Fruit fly (Drosophila melanogaster) whole organism, embryonic: ENCODE data around the gene Elp3.

Source experiments
- Atf-2 ChIP-seq: fragments of 200-800 bp; sonication (Bioruptor generic); optimal IDR thresholded peaks from 2 replicates; lab custom pipeline; 2016; ENCODE audit warnings: missing biosample characterization, missing genetic modification characterization
- Atf6 ChIP-seq: fragments of 200-800 bp; sonication (Bioruptor generic); IDR thresholded peaks from 2 replicates; pipeline ENCODE4 v1.3.6; 2022; ENCODE audit warnings: missing biosample characterization, missing genetic modification characterization
- Bteb2 ChIP-seq: fragments of 200-800 bp; sonication (Bioruptor generic); optimal IDR thresholded peaks from 2 replicates; lab custom pipeline; 2016; ENCODE audit warnings: missing biosample characterization, missing genetic modification characterization
- C15 ChIP-seq: fragments of 200-800 bp; sonication (Bioruptor generic); IDR thresholded peaks from 3 replicates; pipeline ENCODE4 v1.3.6; 2022; ENCODE audit warnings: missing biosample characterization, missing genetic modification characterization
- CG1024 ChIP-seq: fragments of 200-800 bp; sonication (Bioruptor generic); IDR thresholded peaks from 2 replicates; pipeline ENCODE4 v1.3.6; 2022; ENCODE audit warnings: missing biosample characterization, missing genetic modification characterization
- CG11093 ChIP-seq: fragments of 200-800 bp; sonication (Bioruptor generic); IDR thresholded peaks from 3 replicates; pipeline ENCODE4 v1.3.6; 2022; ENCODE audit warnings: missing biosample characterization, missing genetic modification characterization
- CG11398 ChIP-seq: fragments of 200-800 bp; sonication (Bioruptor generic); optimal IDR thresholded peaks from 2 replicates; lab custom pipeline; 2016; ENCODE audit warnings: missing biosample characterization, missing genetic modification characterization
- CG11695 ChIP-seq: fragments of 200-800 bp; sonication (Bioruptor generic); IDR thresholded peaks from 3 replicates; pipeline ENCODE4 v1.3.6; 2022; ENCODE audit warnings: missing biosample characterization, missing genetic modification characterization
- CG12236 ChIP-seq: fragments of 200-800 bp; sonication (Bioruptor generic); optimal IDR thresholded peaks from 2 replicates; lab custom pipeline; 2016; ENCODE audit warnings: missing biosample characterization, missing genetic modification characterization
- CG15601 ChIP-seq: fragments of 200-800 bp; sonication (Bioruptor generic); optimal IDR thresholded peaks from 3 replicates; lab custom pipeline; 2019; ENCODE audit warnings: missing biosample characterization, mild to moderate bottlenecking, missing genetic modification characterization, moderate library complexity
- CG15696 ChIP-seq: fragments of 200-800 bp; sonication (Bioruptor generic); optimal IDR thresholded peaks from 2 replicates; lab custom pipeline; 2019; ENCODE audit warnings: missing biosample characterization, mild to moderate bottlenecking, missing genetic modification characterization, moderate library complexity
- CG16863 ChIP-seq: fragments of 200-800 bp; sonication (Bioruptor generic); optimal IDR thresholded peaks from 3 replicates; lab custom pipeline; 2016; ENCODE audit warnings: missing biosample characterization, missing genetic modification characterization
- CG17361 ChIP-seq: fragments of 200-800 bp; sonication (Bioruptor generic); IDR thresholded peaks from 3 replicates; pipeline ENCODE4 v1.3.6; 2022; ENCODE audit warnings: missing biosample characterization, missing genetic modification characterization
- CG2116 ChIP-seq: fragments of 200-800 bp; sonication (Bioruptor generic); optimal IDR thresholded peaks from 3 replicates; lab custom pipeline; 2018; ENCODE audit warnings: missing biosample characterization, mild to moderate bottlenecking, missing genetic modification characterization
- CG31224 ChIP-seq: fragments of 200-800 bp; sonication (Bioruptor generic); IDR thresholded peaks from 2 replicates; pipeline ENCODE4 v1.3.6; 2022; ENCODE audit warnings: missing biosample characterization, missing genetic modification characterization
- CG31388 ChIP-seq: fragments of 200-800 bp; sonication (Bioruptor generic); optimal IDR thresholded peaks from 2 replicates; lab custom pipeline; 2016; ENCODE audit warnings: missing biosample characterization, missing genetic modification characterization
- CG32772 ChIP-seq: fragments of 200-800 bp; sonication (Bioruptor generic); IDR thresholded peaks from 2 replicates; pipeline ENCODE4 v1.3.6; 2022; ENCODE audit warnings: missing biosample characterization, missing genetic modification characterization
- CG6175 ChIP-seq: fragments of 200-800 bp; sonication (Bioruptor generic); IDR thresholded peaks from 3 replicates; pipeline ENCODE4 v1.3.6; 2022; ENCODE audit warnings: missing biosample characterization, missing genetic modification characterization
- CG7963 ChIP-seq: fragments of 200-800 bp; sonication (Bioruptor generic); IDR thresholded peaks from 3 replicates; pipeline ENCODE4 v1.3.6; 2022; ENCODE audit warnings: missing biosample characterization, missing genetic modification characterization; ENCODE audit not compliant: partially characterized antibody
- CG8359 ChIP-seq: fragments of 200-800 bp; sonication (Bioruptor generic); optimal IDR thresholded peaks from 2 replicates; lab custom pipeline; 2017; ENCODE audit warnings: missing biosample characterization, mild to moderate bottlenecking, missing genetic modification characterization, borderline replicate concordance
- CG8478 ChIP-seq: fragments of >200 bp; optimal IDR thresholded peaks from 2 replicates; lab custom pipeline; 2018
- CG9437 ChIP-seq: fragments of 200-800 bp; sonication (Bioruptor generic); optimal IDR thresholded peaks from 2 replicates; lab custom pipeline; 2018; ENCODE audit warnings: missing biosample characterization, mild to moderate bottlenecking, missing genetic modification characterization
- CG9932 ChIP-seq: fragments of 200-800 bp; sonication (Bioruptor generic); IDR thresholded peaks from 2 replicates; pipeline ENCODE4 v1.3.6; 2022; ENCODE audit warnings: missing biosample characterization, missing genetic modification characterization
- CTCF ChIP-seq: fragments of 200-800 bp; sonication (Bioruptor generic); optimal IDR thresholded peaks from 2 replicates; lab custom pipeline; 2017; ENCODE audit warnings: missing biosample characterization, mild to moderate bottlenecking, missing genetic modification characterization, moderate library complexity
- D19B ChIP-seq: fragments of 200-800 bp; sonication (Bioruptor generic); optimal IDR thresholded peaks from 2 replicates; lab custom pipeline; 2017; ENCODE audit warnings: missing biosample characterization, mild to moderate bottlenecking, missing genetic modification characterization
- Eip74EF ChIP-seq, 2 experiments: fragments of 200-800 bp in 1 of 2; fragments of >200 bp in 1 of 2; sonication (Bioruptor generic) in 1 of 2; optimal IDR thresholded peaks; 2 replicates each; lab custom pipeline; 2017 to 2019; ENCODE audit warnings: missing biosample characterization in 2 of 2, missing genetic modification characterization in 2 of 2, mild to moderate bottlenecking in 1 of 2, moderate library complexity in 1 of 2
- Ets97D ChIP-seq: fragments of 200-800 bp; sonication (Bioruptor generic); optimal IDR thresholded peaks from 3 replicates; lab custom pipeline; 2016; ENCODE audit warnings: missing biosample characterization, missing genetic modification characterization
- HLHmδ ChIP-seq: fragments of 200-800 bp; sonication (Bioruptor generic); optimal IDR thresholded peaks from 2 replicates; lab custom pipeline; 2018; ENCODE audit warnings: missing biosample characterization, mild to moderate bottlenecking, missing genetic modification characterization, moderate library complexity
- Hey ChIP-seq: fragments of 200-800 bp; sonication (Bioruptor generic); optimal IDR thresholded peaks from 3 replicates; lab custom pipeline; 2018; ENCODE audit warnings: missing biosample characterization, mild to moderate bottlenecking, missing genetic modification characterization
- Jarid2 ChIP-seq: fragments of 200-800 bp; sonication (Bioruptor generic); optimal IDR thresholded peaks from 3 replicates; lab custom pipeline; 2017; ENCODE audit warnings: mild to moderate bottlenecking, missing biosample characterization, missing genetic modification reagents, missing genetic modification characterization
- MBD-R2 ChIP-seq: fragments of 200-800 bp; sonication (Bioruptor generic); IDR thresholded peaks from 2 replicates; pipeline ENCODE4 v1.3.6; 2022; ENCODE audit warnings: missing biosample characterization, missing genetic modification characterization
- Nf-YA ChIP-seq: fragments of 200-800 bp; sonication (Bioruptor generic); IDR thresholded peaks from 2 replicates; pipeline ENCODE4 v1.3.6; 2022; ENCODE audit warnings: missing biosample characterization, missing genetic modification characterization
- PHDP ChIP-seq: fragments of 200-800 bp; sonication (Bioruptor generic); optimal IDR thresholded peaks from 3 replicates; lab custom pipeline; 2018; ENCODE audit warnings: missing biosample characterization, mild to moderate bottlenecking, missing genetic modification characterization, moderate library complexity
- Pdp1 ChIP-seq, 2 experiments: fragments of 200-800 bp; sonication (Bioruptor generic); optimal IDR thresholded peaks; 3 replicates each; lab custom pipeline; 2016; ENCODE audit warnings: missing biosample characterization in 2 of 2, missing genetic modification characterization in 2 of 2, mild to moderate bottlenecking in 1 of 2, moderate library complexity in 1 of 2
- az2 ChIP-seq: fragments of 200-800 bp; sonication (Bioruptor generic); optimal IDR thresholded peaks from 3 replicates; lab custom pipeline; 2016; ENCODE audit warnings: missing biosample characterization, missing genetic modification characterization
- bbx ChIP-seq: fragments of 200-800 bp; sonication (Bioruptor generic); IDR thresholded peaks from 2 replicates; pipeline ENCODE4 v1.3.6; 2022; ENCODE audit warnings: missing biosample characterization, missing genetic modification characterization; ENCODE audit not compliant: partially characterized antibody
- bowl ChIP-seq: fragments of 200-800 bp; sonication (Bioruptor generic); IDR thresholded peaks from 2 replicates; pipeline ENCODE4 v1.3.6; 2022; ENCODE audit warnings: missing biosample characterization, missing genetic modification characterization
- cato ChIP-seq: fragments of 200-800 bp; sonication (Bioruptor generic); optimal IDR thresholded peaks from 2 replicates; lab custom pipeline; 2016; ENCODE audit warnings: missing biosample characterization, missing genetic modification characterization, borderline replicate concordance
- caup ChIP-seq: fragments of 200-800 bp; sonication (Bioruptor generic); optimal IDR thresholded peaks from 3 replicates; lab custom pipeline; 2017; ENCODE audit warnings: missing biosample characterization, mild to moderate bottlenecking, missing genetic modification characterization, moderate library complexity; ENCODE audit not compliant: severe bottlenecking
- crol ChIP-seq: fragments of 200-800 bp; sonication (Bioruptor generic); IDR thresholded peaks from 2 replicates; pipeline ENCODE4 v1.3.6; 2022; ENCODE audit warnings: missing biosample characterization, missing genetic modification characterization
- dati ChIP-seq: fragments of 200-800 bp; sonication (Bioruptor generic); IDR thresholded peaks from 2 replicates; pipeline ENCODE4 v1.3.6; 2022; ENCODE audit warnings: missing biosample characterization, missing genetic modification characterization
- dimm ChIP-seq: fragments of 200-800 bp; sonication (Bioruptor generic); IDR thresholded peaks from 2 replicates; pipeline ENCODE4 v1.3.6; 2022; ENCODE audit warnings: missing biosample characterization, missing genetic modification characterization
- disco-r ChIP-seq: fragments of 200-800 bp; sonication (Bioruptor generic); optimal IDR thresholded peaks from 2 replicates; lab custom pipeline; 2016; ENCODE audit warnings: missing biosample characterization, missing genetic modification characterization
- ewg ChIP-seq: fragments of 200-800 bp; sonication (Bioruptor generic); optimal IDR thresholded peaks from 3 replicates; lab custom pipeline; 2017; ENCODE audit warnings: mild to moderate bottlenecking, missing biosample characterization, missing genetic modification reagents, missing genetic modification characterization
- exex ChIP-seq: fragments of 200-800 bp; sonication (Bioruptor generic); optimal IDR thresholded peaks from 4 replicates; lab custom pipeline; 2018; ENCODE audit warnings: missing biosample characterization, mild to moderate bottlenecking, missing genetic modification characterization, moderate library complexity
- grau ChIP-seq: fragments of 200-800 bp; optimal IDR thresholded peaks from 3 replicates; lab custom pipeline; 2019; ENCODE audit warnings: missing biosample characterization, mild to moderate bottlenecking, missing genetic modification characterization, moderate library complexity
- kni ChIP-seq: fragments of 200-800 bp; sonication (Bioruptor generic); optimal IDR thresholded peaks from 3 replicates; lab custom pipeline; 2017; ENCODE audit warnings: mild to moderate bottlenecking, missing biosample characterization, missing genetic modification reagents, missing genetic modification characterization
- onecut ChIP-seq: fragments of 200-800 bp; sonication (Bioruptor generic); IDR thresholded peaks from 2 replicates; pipeline ENCODE4 v1.3.6; 2022; ENCODE audit warnings: missing biosample characterization, missing genetic modification characterization
- pb ChIP-seq: fragments of 200-800 bp; sonication (Bioruptor generic); optimal IDR thresholded peaks from 3 replicates; lab custom pipeline; 2016; ENCODE audit warnings: missing biosample characterization, missing genetic modification characterization
- pita ChIP-seq: fragments of 200-800 bp; sonication (Bioruptor generic); optimal IDR thresholded peaks from 2 replicates; lab custom pipeline; 2017; ENCODE audit warnings: missing biosample characterization, mild to moderate bottlenecking, missing genetic modification characterization
- vvl ChIP-seq: fragments of 200-800 bp; sonication (Bioruptor generic); IDR thresholded peaks from 2 replicates; pipeline ENCODE4 v1.3.6; 2022; ENCODE audit warnings: missing biosample characterization, missing genetic modification characterization

The Elp3 gene

dm6 chr2L:4454009-4454689, 9.6 kb downstream of the Elp3 start, which contains the start of the genes Secp43 and ND-B8 (continued):
- TF ChIP-seq CG16863 (no peak), dimm (GFP tag; lab: Robert Waterston, UW) (no peak), CG9437 (GFP tag; lab: Kevin White, UChicago) (peak; percentile 2), D19B (GFP tag; lab: Kevin White, UChicago) (no peak), MBD-R2 (peak; percentile 93), Jarid2 (GFP tag; lab: Kevin White, UChicago) (no peak), cato (no peak), kni (GFP tag; lab: Kevin White, UChicago) (no peak), CG17361 (GFP tag; lab: Robert Waterston, UW) (no peak), CG2116 (GFP tag; lab: Kevin White, UChicago) (peak; percentile 98), C15 (GFP tag; lab: Robert Waterston, UW) (no peak), CG31224 (GFP tag; lab: Robert Waterston, UW) (no peak), az2 (GFP tag; lab: Kevin White, UChicago) (no peak), CG9932 (GFP tag; lab: Robert Waterston, UW) (peak; percentile 47; the same call in 1 of the 2 replicates), pita (GFP tag; lab: Kevin White, UChicago) (peak; percentile 90), crol (no peak), ewg (GFP tag; lab: Kevin White, UChicago) (peak; percentile 4), CG12236 (GFP tag; lab: Kevin White, UChicago) (no peak), CG8478 (lab: Kevin White, UChicago) (no peak), caup (GFP tag; lab: Kevin White, UChicago) (no peak), CTCF (peak; percentile 72), PHDP (tag; lab: Kevin White, UChicago) (no peak), HLHmδ (GFP tag; lab: Kevin White, UChicago) (no peak), CG11093 (GFP tag; lab: Robert Waterston, UW) (no peak), Ets97D (peak; percentile 81), Eip74EF (GFP tag; optimal IDR thresholded peaks at IDR 0.05; lab: Kevin White, UChicago) (no peak), CG15696 (no peak), CG32772 (GFP tag; lab: Robert Waterston, UW) (no peak), CG6175 (GFP tag; lab: Robert Waterston, UW) (no peak), CG8359 (no peak), onecut (no peak), CG11398 (GFP tag; lab: Kevin White, UChicago) (no peak), Pdp1 (GFP tag; optimal IDR thresholded peaks at IDR 0.05; lab: Kevin White, UChicago) (peak in 1 of 2 experiments; percentile 44), Atf-2 (GFP tag; lab: Kevin White, UChicago) (no peak), bowl (GFP tag; lab: Robert Waterston, UW) (no peak), dati (GFP tag; lab: Robert Waterston, UW) (no peak), CG31388 (GFP tag; lab: Kevin White, UChicago) (no peak), Bteb2 (GFP tag; lab: Kevin White, UChicago) (no peak), CG11695 (GFP tag; lab: Robert Waterston, UW) (no peak), pb (no peak), CG7963 (GFP tag; lab: Robert Waterston, UW) (peak; percentile 83), vvl (GFP tag; lab: Robert Waterston, UW) (peak; percentile 57; the same call in 1 of the 2 replicates), bbx (GFP tag; lab: Robert Waterston, UW) (peak; percentile 81), CG15601 (tag; lab: Kevin White, UChicago) (no peak), disco-r (no peak), Nf-YA (GFP tag; lab: Robert Waterston, UW) (no peak), exex (tag; lab: Kevin White, UChicago) (peak; percentile 16), Atf6 (GFP tag; lab: Robert Waterston, UW) (0 out of 2 replicates have a peak, but pooled peaks have one; percentile 13), CG1024 (GFP tag; lab: Robert Waterston, UW) (no peak), grau (tag; lab: Kevin White, UChicago) (peak; percentile 6), Hey (no peak)
